Fruit fly (Drosophila melanogaster) whole organism, prepupa: ENCODE measurements around the gene syd.
A peak's percentile ranks its signal among the peaks of the same experiment; 100 is the strongest.

ENCODE experiments used
- Blimp-1 ChIP-seq: fragments of 200-800 bp; sonication (Bioruptor generic); optimal IDR thresholded peaks from 3 replicates; lab custom pipeline; 2017; ENCODE audit warnings: missing biosample characterization, missing genetic modification characterization, mild to moderate bottlenecking, moderate library complexity, missing genetic modification reagents
- CG11294 ChIP-seq: fragments of 200-800 bp; sonication (Bioruptor generic); IDR thresholded peaks from 2 replicates; pipeline ENCODE4 v1.3.6; 2022; ENCODE audit warnings: missing biosample characterization, missing genetic modification characterization
- CG11762 ChIP-seq: fragments of 200-800 bp; sonication (Bioruptor generic); optimal IDR thresholded peaks from 3 replicates; lab custom pipeline; 2016; ENCODE audit warnings: missing biosample characterization, missing genetic modification characterization; ENCODE audit not compliant: insufficient read depth
- CG11902 ChIP-seq: fragments of 200-800 bp; sonication (Bioruptor generic); optimal IDR thresholded peaks from 3 replicates; lab custom pipeline; 2016; ENCODE audit warnings: missing biosample characterization, missing genetic modification characterization
- CG15336 ChIP-seq: fragments of 200-800 bp; sonication (Bioruptor generic); IDR thresholded peaks from 2 replicates; pipeline ENCODE4 v1.3.6; 2022; ENCODE audit warnings: missing biosample characterization, missing genetic modification characterization
- CG1621 ChIP-seq: fragments of 200-800 bp; sonication (Bioruptor generic); optimal IDR thresholded peaks from 3 replicates; lab custom pipeline; 2018; ENCODE audit warnings: missing biosample characterization, mild to moderate bottlenecking, missing genetic modification characterization
- CG31627 ChIP-seq: fragments of 200-800 bp; sonication (Bioruptor generic); optimal IDR thresholded peaks from 3 replicates; lab custom pipeline; 2016; ENCODE audit warnings: missing biosample characterization, missing genetic modification characterization
- CG32006 ChIP-seq: fragments of 200-800 bp; sonication (Bioruptor generic); optimal IDR thresholded peaks from 3 replicates; lab custom pipeline; 2017; ENCODE audit warnings: missing biosample characterization, mild to moderate bottlenecking, missing genetic modification characterization
- CG34406 ChIP-seq: fragments of 200-800 bp; sonication (Bioruptor generic); optimal IDR thresholded peaks from 3 replicates; lab custom pipeline; 2016; ENCODE audit warnings: missing biosample characterization, missing genetic modification characterization
- CG3919 ChIP-seq: fragments of 200-800 bp; sonication (Bioruptor generic); optimal IDR thresholded peaks from 3 replicates; lab custom pipeline; 2016; ENCODE audit warnings: missing biosample characterization, missing genetic modification characterization
- CG4318 ChIP-seq: fragments of 200-800 bp; sonication (Bioruptor generic); optimal IDR thresholded peaks from 3 replicates; lab custom pipeline; 2017; ENCODE audit warnings: missing biosample characterization, mild to moderate bottlenecking, missing genetic modification characterization
- CG6792 ChIP-seq: fragments of 200-800 bp; sonication (Bioruptor generic); optimal IDR thresholded peaks from 3 replicates; lab custom pipeline; 2016; ENCODE audit warnings: missing biosample characterization, missing genetic modification characterization
- CG6808 ChIP-seq: fragments of 200-800 bp; sonication (Bioruptor generic); optimal IDR thresholded peaks from 3 replicates; lab custom pipeline; 2017; ENCODE audit warnings: missing biosample characterization, missing genetic modification characterization, mild to moderate bottlenecking, moderate library complexity, missing genetic modification reagents
- CG6854 ChIP-seq: fragments of 200-800 bp; sonication (Bioruptor generic); optimal IDR thresholded peaks from 2 replicates; lab custom pipeline; 2017; ENCODE audit warnings: missing biosample characterization, mild to moderate bottlenecking, missing genetic modification characterization
- CG7368 ChIP-seq: fragments of 200-800 bp; sonication (Bioruptor generic); optimal IDR thresholded peaks from 3 replicates; lab custom pipeline; 2016; ENCODE audit warnings: missing biosample characterization, missing genetic modification characterization
- CG8119 ChIP-seq: fragments of 200-800 bp; sonication (Bioruptor generic); IDR thresholded peaks from 3 replicates; pipeline ENCODE4 v1.3.6; 2022; ENCODE audit warnings: missing biosample characterization, missing genetic modification characterization
- CG8632 ChIP-seq: fragments of 200-800 bp; sonication (Bioruptor generic); optimal IDR thresholded peaks from 3 replicates; lab custom pipeline; 2016; ENCODE audit warnings: missing biosample characterization, missing genetic modification characterization
- CG9139 ChIP-seq: fragments of 200-800 bp; sonication (Bioruptor generic); optimal IDR thresholded peaks from 3 replicates; lab custom pipeline; 2017; ENCODE audit warnings: missing biosample characterization, mild to moderate bottlenecking, missing genetic modification characterization
- Eip78C ChIP-seq: fragments of 200-800 bp; sonication (Bioruptor generic); peaks from one replicate; lab custom pipeline; 2016; ENCODE audit warnings: missing biosample characterization, missing genetic modification characterization
- Eip93F ChIP-seq: fragments of 200-800 bp; sonication (Bioruptor generic); optimal IDR thresholded peaks from 2 replicates; lab custom pipeline; 2016; ENCODE audit warnings: missing biosample characterization, mild to moderate bottlenecking, missing genetic modification characterization
- Gug ChIP-seq: fragments of 200-800 bp; sonication (Bioruptor generic); IDR thresholded peaks from 2 replicates; pipeline ENCODE4 v1.3.6; 2022; ENCODE audit warnings: missing biosample characterization, missing genetic modification characterization
- Lpt ChIP-seq: fragments of 200-800 bp; sonication (Bioruptor generic); optimal IDR thresholded peaks from 3 replicates; lab custom pipeline; 2016; ENCODE audit warnings: missing biosample characterization, missing genetic modification characterization
- Met ChIP-seq: fragments of 200-800 bp; sonication (Bioruptor generic); optimal IDR thresholded peaks from 3 replicates; lab custom pipeline; 2016; ENCODE audit warnings: missing biosample characterization, missing genetic modification characterization
- OdsH ChIP-seq: fragments of 200-800 bp; sonication (Bioruptor generic); optimal IDR thresholded peaks from 3 replicates; lab custom pipeline; 2016; ENCODE audit warnings: missing biosample characterization, missing genetic modification characterization
- Sox102F ChIP-seq: fragments of 200-800 bp; sonication (Bioruptor generic); optimal IDR thresholded peaks from 2 replicates; lab custom pipeline; 2016; ENCODE audit warnings: missing biosample characterization, mild to moderate bottlenecking, missing genetic modification characterization
- Sox15 ChIP-seq: fragments of 200-800 bp; sonication (Bioruptor generic); optimal IDR thresholded peaks from 3 replicates; lab custom pipeline; 2016; ENCODE audit warnings: missing biosample characterization, missing genetic modification characterization
- acj6 ChIP-seq: fragments of 200-800 bp; sonication (Bioruptor generic); optimal IDR thresholded peaks from 3 replicates; lab custom pipeline; 2016; ENCODE audit warnings: missing biosample characterization, missing genetic modification characterization
- cyc ChIP-seq: fragments of 200-800 bp; sonication (Bioruptor generic); optimal IDR thresholded peaks from 3 replicates; lab custom pipeline; 2016; ENCODE audit warnings: missing biosample characterization, missing genetic modification characterization
- dac ChIP-seq: fragments of 200-800 bp; sonication (Bioruptor generic); optimal IDR thresholded peaks from 2 replicates; lab custom pipeline; 2017; ENCODE audit warnings: missing biosample characterization, mild to moderate bottlenecking, missing genetic modification characterization
- esn ChIP-seq: fragments of 200-800 bp; sonication (Bioruptor generic); optimal IDR thresholded peaks from 2 replicates; lab custom pipeline; 2016; ENCODE audit warnings: missing biosample characterization, mild to moderate bottlenecking, missing genetic modification characterization, moderate library complexity
- fkh ChIP-seq: fragments of 200-800 bp; sonication (Bioruptor generic); optimal IDR thresholded peaks from 3 replicates; lab custom pipeline; 2017; ENCODE audit warnings: missing biosample characterization, mild to moderate bottlenecking, missing genetic modification characterization, moderate library complexity
- net ChIP-seq: fragments of 200-800 bp; sonication (Bioruptor generic); optimal IDR thresholded peaks from 3 replicates; lab custom pipeline; 2016; ENCODE audit warnings: missing biosample characterization, missing genetic modification characterization
- pdm3 ChIP-seq: fragments of 200-800 bp; sonication (Bioruptor generic); optimal IDR thresholded peaks from 3 replicates; lab custom pipeline; 2016; ENCODE audit warnings: missing biosample characterization, missing genetic modification characterization
- ss ChIP-seq, 2 experiments: fragments of 200-800 bp; sonication (Bioruptor generic); optimal IDR thresholded peaks; 2 replicates in 1 of 2; 3 replicates in 1 of 2; lab custom pipeline; 2017 to 2018; ENCODE audit warnings: mild to moderate bottlenecking in 2 of 2, missing biosample characterization in 2 of 2, missing genetic modification characterization in 2 of 2, moderate library complexity in 1 of 2
- vri ChIP-seq: fragments of 200-800 bp; sonication (Bioruptor generic); optimal IDR thresholded peaks from 3 replicates; lab custom pipeline; 2016; ENCODE audit warnings: missing biosample characterization, mild to moderate bottlenecking, missing genetic modification characterization

The syd gene

dm6 chr3L:7960707-7961695 is 25.1 kb upstream of the syd start:
- TF ChIP-seq vri (GFP tag; lab: Kevin White, UChicago): peak; percentile 74
- peak; percentile 80 for TF ChIP-seq fkh (GFP tag; lab: Kevin White, UChicago)
- TF ChIP-seq OdsH (GFP tag; lab: Kevin White, UChicago): no peak
- TF ChIP-seq Sox102F (GFP tag; lab: Kevin White, UChicago): peak; percentile 21
- TF ChIP-seq Blimp-1 (GFP tag; lab: Kevin White, UChicago): peak; percentile 13
- no peak for TF ChIP-seq CG8119 (GFP tag; lab: Robert Waterston, UW)
- peak; percentile 54 for TF ChIP-seq Eip78C (GFP tag; lab: Kevin White, UChicago)
- TF ChIP-seq Eip93F (GFP tag; lab: Kevin White, UChicago): peak; percentile 19
- TF ChIP-seq, all 60 proteins: peak for 6

dm6 chr3L:7958590-7959180 is 22.8 kb upstream of the syd start:
- TF ChIP-seq fkh (GFP tag; lab: Kevin White, UChicago): no peak
- TF ChIP-seq CG32006 (GFP tag; lab: Kevin White, UChicago): no peak
- TF ChIP-seq CG6808: no peak
- TF ChIP-seq CG3919 (GFP tag; lab: Kevin White, UChicago): no peak
- no peak for TF ChIP-seq CG9139 (GFP tag; lab: Kevin White, UChicago)
- TF ChIP-seq CG6854 (GFP tag; lab: Kevin White, UChicago): no peak
- no peak for TF ChIP-seq Sox102F (GFP tag; lab: Kevin White, UChicago)
- no peak for TF ChIP-seq ss (GFP tag; optimal IDR thresholded peaks at IDR 0.05; lab: Kevin White, UChicago)
- no peak for TF ChIP-seq acj6 (GFP tag; lab: Kevin White, UChicago)
- TF ChIP-seq CG11902 (GFP tag; lab: Kevin White, UChicago): no peak
- TF ChIP-seq cyc (GFP tag; lab: Kevin White, UChicago): no peak
- no peak for TF ChIP-seq Gug (GFP tag; lab: Robert Waterston, UW)
- TF ChIP-seq dac (GFP tag; lab: Kevin White, UChicago): no peak
- TF ChIP-seq Sox15 (GFP tag; lab: Kevin White, UChicago): no peak
- no peak for TF ChIP-seq CG8119 (GFP tag; lab: Robert Waterston, UW)
- TF ChIP-seq OdsH (GFP tag; lab: Kevin White, UChicago): no peak
- no peak for TF ChIP-seq Lpt (GFP tag; lab: Kevin White, UChicago)
- TF ChIP-seq CG7368 (GFP tag; lab: Kevin White, UChicago): no peak
- TF ChIP-seq, all 60 proteins: peak for 0

dm6 chr3L:7958083-7958482 is 22.2 kb upstream of the syd start:
- TF ChIP-seq CG15336 (GFP tag; lab: Robert Waterston, UW) (no peak), Eip78C (GFP tag; lab: Kevin White, UChicago) (peak; percentile 33)

- TF ChIP-seq CG7368 (GFP tag; lab: Kevin White, UChicago): no peak
- TF ChIP-seq Sox15 (GFP tag; lab: Kevin White, UChicago): no peak
- no peak for TF ChIP-seq CG31627
- no peak for TF ChIP-seq pdm3 (GFP tag; lab: Kevin White, UChicago)
- no peak for TF ChIP-seq Met (GFP tag; lab: Kevin White, UChicago)
- TF ChIP-seq CG4318: no peak
- TF ChIP-seq Eip93F (GFP tag; lab: Kevin White, UChicago): no peak
- TF ChIP-seq CG11294 (GFP tag; lab: Robert Waterston, UW): no peak
- no peak for TF ChIP-seq CG1621 (tag; lab: Kevin White, UChicago)
- no peak for TF ChIP-seq CG11902 (GFP tag; lab: Kevin White, UChicago)
- TF ChIP-seq, all 60 proteins: peak for 0
These were observed 20.8 kb upstream of the syd start for dm6 chr3L:7956718-7957117.

dm6 chr3L:7954967-7955366 is 19.0 kb upstream of the syd start:
- TF ChIP-seq CG11294 (GFP tag; lab: Robert Waterston, UW) (no peak), CG3919 (GFP tag; lab: Kevin White, UChicago) (no peak), net (GFP tag; lab: Kevin White, UChicago) (no peak), CG8632 (GFP tag; lab: Kevin White, UChicago) (no peak), CG34406 (GFP tag; lab: Kevin White, UChicago) (no peak), cyc (GFP tag; lab: Kevin White, UChicago) (no peak), CG4318 (no peak), esn (GFP tag; lab: Kevin White, UChicago) (no peak), CG6792 (GFP tag; lab: Kevin White, UChicago) (no peak), CG11762 (GFP tag; lab: Kevin White, UChicago) (no peak)
